Worm (Caenorhabditis elegans): ENCODE data around the gene F14H3.14.
"Not testable (repeated sequence)": the region's sequence is repeated elsewhere in the genome, so short reads cannot be mapped to it uniquely, and the experiment has no call there.

DNA sequence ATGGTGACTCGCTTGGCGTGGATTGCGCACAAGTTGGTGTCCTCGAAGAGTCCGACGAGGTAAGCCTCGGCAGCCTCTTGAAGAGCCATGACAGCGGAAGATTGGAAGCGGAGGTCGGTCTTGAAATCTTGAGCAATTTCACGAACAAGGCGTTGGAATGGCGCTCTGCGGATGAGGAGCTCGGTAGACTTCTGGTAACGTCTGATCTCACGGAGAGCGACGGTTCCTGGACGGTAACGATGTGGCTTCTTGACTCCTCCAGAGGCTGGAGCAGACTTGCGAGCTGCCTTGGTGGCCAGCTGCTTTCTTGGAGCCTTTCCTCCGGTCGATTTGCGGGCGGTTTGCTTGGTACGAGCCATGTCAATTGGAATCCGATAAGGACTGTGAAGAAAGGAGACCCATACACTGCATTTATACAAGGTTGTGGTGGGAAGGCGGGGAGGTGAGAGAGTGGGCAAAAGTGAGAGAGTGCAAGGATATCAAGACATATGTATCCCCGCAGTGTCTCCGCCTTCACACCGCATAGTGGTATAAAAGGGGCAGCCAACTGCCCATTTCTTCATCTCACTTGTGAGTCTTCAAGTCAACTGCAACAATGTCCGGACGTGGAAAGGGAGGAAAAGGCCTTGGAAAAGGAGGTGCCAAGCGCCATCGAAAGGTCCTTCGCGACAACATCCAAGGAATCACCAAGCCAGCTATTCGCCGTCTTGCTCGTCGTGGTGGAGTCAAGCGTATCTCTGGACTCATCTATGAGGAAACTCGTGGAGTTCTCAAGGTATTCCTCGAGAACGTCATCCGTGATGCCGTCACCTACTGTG is 20.6 kb downstream of the F14H3.14 start, which contains the start of the genes his-2 and his-1:
- TF ChIP-seq fos-1 (tag; optimal IDR thresholded peaks at IDR 0.05); lin-11 (tag; optimal IDR thresholded peaks at IDR 0.05); nhr-77 (tag; optimal IDR thresholded peaks at IDR 0.05); mdl-1 (tag; optimal IDR thresholded peaks at IDR 0.05); nhr-129 (tag; optimal IDR thresholded peaks at IDR 0.05); ztf-11 (tag; optimal IDR thresholded peaks at IDR 0.05); unc-39 (tag; optimal IDR thresholded peaks at IDR 0.05); snpc-4 (tag; optimal IDR thresholded peaks at IDR 0.05); ama-1 (optimal IDR thresholded peaks at IDR 0.05); sma-3 (GFP tag; optimal IDR thresholded peaks at IDR 0.05): not testable (repeated sequence)
